Worm (Caenorhabditis elegans): ENCODE measurements around the gene irld-50.

irld-50 gene

ce11 chrII:2962531-2963164 is 18.8 kb upstream of the irld-50 start (continued):
- no peak for TF ChIP-seq daf-12 (tag; optimal IDR thresholded peaks at IDR 0.05)
- no peak for TF ChIP-seq pqm-1 (tag; optimal IDR thresholded peaks at IDR 0.05)
- TF ChIP-seq mxl-2 (GFP tag; conservative IDR thresholded peaks at IDR 0.05) = no peak
- TF ChIP-seq hif-1 (tag; optimal IDR thresholded peaks at IDR 0.05) = no peak
- TF ChIP-seq rbr-2 (tag; optimal IDR thresholded peaks at IDR 0.05) = no peak
- no peak for TF ChIP-seq F49E8.2 (tag; optimal IDR thresholded peaks at IDR 0.05; ENCODE audit: borderline replicate concordance)
- TF ChIP-seq dmd-8 (GFP tag; IDR thresholded peaks at IDR 0.05) = no peak
- no peak for TF ChIP-seq zfp-3 (GFP tag; conservative IDR thresholded peaks at IDR 0.05)
- no peak for TF ChIP-seq nhr-48 (tag; optimal IDR thresholded peaks at IDR 0.05)
- peak; percentile 60; the same call in 1 of the 2 replicates for TF ChIP-seq ctbp-1 (GFP tag; IDR thresholded peaks at IDR 0.05)
- TF ChIP-seq zip-2 (tag; optimal IDR thresholded peaks at IDR 0.05) = no peak
- TF ChIP-seq zag-1 (tag; optimal IDR thresholded peaks at IDR 0.05) = no peak
- TF ChIP-seq ama-1 (optimal IDR thresholded peaks at IDR 0.05) = no peak
- no peak for TF ChIP-seq skn-1 (tag; optimal IDR thresholded peaks at IDR 0.05)
- TF ChIP-seq dmd-6 (GFP tag; IDR thresholded peaks at IDR 0.05) = no peak
- no peak for TF ChIP-seq lin-39 (tag; optimal IDR thresholded peaks at IDR 0.05)
- TF ChIP-seq aly-2 (tag; optimal IDR thresholded peaks at IDR 0.05) = no peak
- TF ChIP-seq aha-1 (tag) = peak; percentile 93
- no peak for TF ChIP-seq lin-1 (GFP tag; IDR thresholded peaks at IDR 0.05)
- no peak for TF ChIP-seq pha-4 (GFP tag; IDR thresholded peaks at IDR 0.05)
- no peak for TF ChIP-seq pha-4 (tag; optimal IDR thresholded peaks at IDR 0.05)
- no peak for TF ChIP-seq unc-130 (GFP tag; optimal IDR thresholded peaks at IDR 0.05)
- peak; percentile 23 for TF ChIP-seq F37D6.2 (tag; optimal IDR thresholded peaks at IDR 0.05)
- TF ChIP-seq nhr-11 (tag; optimal IDR thresholded peaks at IDR 0.05) = no peak
- no peak for TF ChIP-seq lin-29 (GFP tag; IDR thresholded peaks at IDR 0.05)
- no peak for TF ChIP-seq F10B5.3 (tag; optimal IDR thresholded peaks at IDR 0.05)
- no peak for TF ChIP-seq nhr-42 (GFP tag; IDR thresholded peaks at IDR 0.05)
- TF ChIP-seq Y5F2A.4 (GFP tag; optimal IDR thresholded peaks at IDR 0.05) = no peak
- no peak for TF ChIP-seq tag-97 (GFP tag; IDR thresholded peaks at IDR 0.05)
- no peak for TF ChIP-seq ceh-32 (tag; optimal IDR thresholded peaks at IDR 0.05; ENCODE audit: poor library complexity)
- TF ChIP-seq snpc-4 (tag; optimal IDR thresholded peaks at IDR 0.05) = no peak
- no peak for TF ChIP-seq lin-13 (GFP tag; optimal IDR thresholded peaks at IDR 0.05)
- TF ChIP-seq ceh-82 (tag; optimal IDR thresholded peaks at IDR 0.05) = no peak
- peak; percentile 21 for TF ChIP-seq ces-1 (GFP tag; optimal IDR thresholded peaks at IDR 0.05)
- TF ChIP-seq arid-1 (GFP tag; conservative IDR thresholded peaks at IDR 0.05) = no peak
- TF ChIP-seq F44E2.7 (GFP tag; IDR thresholded peaks at IDR 0.05) = no peak
- no peak for TF ChIP-seq mep-1 (tag; optimal IDR thresholded peaks at IDR 0.05)
- no peak for TF ChIP-seq jun-1 (tag; optimal IDR thresholded peaks at IDR 0.05)
- TF ChIP-seq fkh-10 (GFP tag; optimal IDR thresholded peaks at IDR 0.05) = peak; percentile 92
- TF ChIP-seq nhr-6 (tag; optimal IDR thresholded peaks at IDR 0.05) = no peak
- no peak for TF ChIP-seq cey-2 (tag; optimal IDR thresholded peaks at IDR 0.05; ENCODE audit: borderline replicate concordance, insufficient read depth)

ce11 chrII:2958308-2958707 is 14.4 kb upstream of the irld-50 start, which contains the start of gene srw-60:
TSS of gene srw-60 (plus strand) at chrII:2958608.
- TF ChIP-seq lin-1 (GFP tag; IDR thresholded peaks at IDR 0.05) (no peak), lin-39 (tag; optimal IDR thresholded peaks at IDR 0.05) (no peak), ceh-44 (GFP tag; IDR thresholded peaks at IDR 0.05) (no peak), ztf-7 (tag; optimal IDR thresholded peaks at IDR 0.05) (no peak), vab-7 (GFP tag; IDR thresholded peaks at IDR 0.05) (no peak)
